Worm (Caenorhabditis elegans): ENCODE results near the gene cyp-13A10.

ce11 chrII:9617039-9617901 lies 45.4 kb downstream of the cyp-13A10 start, which contains the start of gene hal-3:
- no peak for TF ChIP-seq gei-17 (GFP tag; optimal IDR thresholded peaks at IDR 0.05)
- no peak for TF ChIP-seq ztf-22 (GFP tag; optimal IDR thresholded peaks at IDR 0.05)
- 0 out of 2 replicates have a peak, but pooled peaks have one; percentile 16 for TF ChIP-seq mcd-1 (GFP tag; IDR thresholded peaks at IDR 0.05)
- no peak for TF ChIP-seq dpl-1 (GFP tag; optimal IDR thresholded peaks at IDR 0.05)
- TF ChIP-seq him-1 (tag; optimal IDR thresholded peaks at IDR 0.05): peak; percentile 23

All from whole organism, young adult.